Fruit fly (Drosophila melanogaster) whole organism: ENCODE results near the gene moi.

Experiments used
- pan ChIP-seq: fragments of >200 bp; optimal IDR thresholded peaks from 2 replicates; lab custom pipeline; 2017
- psq ChIP-seq: fragments of >200 bp; optimal IDR thresholded peaks from 2 replicates; lab custom pipeline; 2017

DNA sequence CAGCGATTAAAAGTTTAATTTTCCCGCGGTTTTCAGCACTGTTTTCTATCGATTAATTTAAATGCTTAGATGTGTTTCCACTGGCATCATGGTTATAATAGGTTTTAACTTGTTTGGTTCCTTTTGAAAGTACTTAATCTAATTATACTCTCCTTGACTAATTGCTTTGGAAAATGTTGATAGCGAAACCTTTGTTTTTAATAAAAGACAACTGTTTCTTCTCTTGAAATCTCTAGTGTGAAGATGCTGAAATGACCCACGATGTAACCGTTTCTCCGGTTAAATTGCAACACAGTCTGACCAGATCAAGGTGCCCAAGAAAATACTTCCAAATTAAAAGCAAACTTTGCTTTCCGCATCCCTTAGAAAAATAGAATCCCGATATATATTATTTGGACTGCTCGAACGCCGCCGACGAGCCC, 43.6 kb downstream of the moi start, which contains the start of gene Dlc90F:
- no peak for TF ChIP-seq pan (lab: Kevin White, UChicago)
- no peak for TF ChIP-seq psq
